Worm (Caenorhabditis elegans): ENCODE data around the gene C36C5.4.

Gene C36C5.4

DNA sequence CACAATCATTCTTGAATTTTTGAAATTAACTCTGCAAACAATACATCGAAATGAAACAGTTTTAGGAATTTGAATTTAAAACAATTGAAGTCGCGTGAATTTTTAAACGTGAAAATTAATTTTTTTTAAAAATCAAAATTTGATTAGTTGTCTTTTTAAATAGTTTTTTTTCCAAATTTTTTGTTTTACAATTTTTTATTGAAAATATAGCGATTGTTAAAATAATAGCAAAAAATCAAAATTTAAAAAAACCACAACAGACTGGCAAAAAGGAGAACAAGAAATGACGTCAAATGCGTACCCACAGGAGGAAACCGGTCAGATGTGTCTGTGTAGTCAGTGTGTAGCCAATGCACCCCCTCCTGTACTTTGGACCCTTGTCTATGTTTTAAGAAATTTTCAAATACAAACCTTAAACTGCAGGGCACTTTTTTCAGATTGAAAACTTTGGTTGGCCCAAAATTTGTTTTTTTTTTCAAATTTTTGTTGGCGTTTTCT is 30.5 kb downstream of the C36C5.4 start, which contains the start of the genes Y73C8B.1 and Y73C8B.5:
Gene Y73C8B.1, minus strand, starts transcription at position 51 of the 498 bp plus-strand sequence.
Gene Y73C8B.5, plus strand, starts transcription at position 437 of the 498 bp plus-strand sequence.
- TF ChIP-seq spr-3 (GFP tag; optimal IDR thresholded peaks at IDR 0.05): no peak
- no peak for TF ChIP-seq T20F7.1 (GFP tag; optimal IDR thresholded peaks at IDR 0.05)
- no peak for TF ChIP-seq attf-4 (tag; optimal IDR thresholded peaks at IDR 0.05)
- TF ChIP-seq tag-97 (GFP tag; IDR thresholded peaks at IDR 0.05): no peak
- no peak for TF ChIP-seq daf-8 (GFP tag; IDR thresholded peaks at IDR 0.05)
- no peak for TF ChIP-seq Y48G9A.11 (GFP tag; IDR thresholded peaks at IDR 0.05)
- TF ChIP-seq php-3 (GFP tag; IDR thresholded peaks at IDR 0.05): no peak
- TF ChIP-seq pqm-1 (tag; optimal IDR thresholded peaks at IDR 0.05): no peak
- TF ChIP-seq lim-7 (GFP tag; IDR thresholded peaks at IDR 0.05): no peak
- TF ChIP-seq nhr-6 (tag; optimal IDR thresholded peaks at IDR 0.05): no peak
- TF ChIP-seq lir-3 (tag; optimal IDR thresholded peaks at IDR 0.05): no peak
- TF ChIP-seq sdz-12 (GFP tag; optimal IDR thresholded peaks at IDR 0.05): no peak
- TF ChIP-seq R02D3.7 (tag; optimal IDR thresholded peaks at IDR 0.05): no peak
- no peak for TF ChIP-seq mdl-1 (tag; optimal IDR thresholded peaks at IDR 0.05)
- peak; percentile 3 for TF ChIP-seq hlh-30 (tag; optimal IDR thresholded peaks at IDR 0.05; ENCODE audit: insufficient read depth)
- TF ChIP-seq ceh-44 (GFP tag; IDR thresholded peaks at IDR 0.05): no peak
- TF ChIP-seq vab-7 (GFP tag; IDR thresholded peaks at IDR 0.05): no peak
- TF ChIP-seq ctbp-1 (GFP tag; IDR thresholded peaks at IDR 0.05): no peak
- TF ChIP-seq madf-9 (GFP tag; conservative IDR thresholded peaks at IDR 0.05): no peak
- peak; percentile 88 for TF ChIP-seq nhr-48 (tag; optimal IDR thresholded peaks at IDR 0.05)
- no peak for TF ChIP-seq saeg-2 (GFP tag; IDR thresholded peaks at IDR 0.05)
- no peak for TF ChIP-seq Y5F2A.4 (GFP tag; optimal IDR thresholded peaks at IDR 0.05)
- TF ChIP-seq lsy-2 (tag; optimal IDR thresholded peaks at IDR 0.05): peak in 1 of 2 experiments; percentile 11
- TF ChIP-seq nhr-42 (GFP tag; IDR thresholded peaks at IDR 0.05): no peak
- TF ChIP-seq set-16 (GFP tag; IDR thresholded peaks at IDR 0.05): no peak
- TF ChIP-seq hmg-1.1 (GFP tag; IDR thresholded peaks at IDR 0.05): no peak
- no peak for TF ChIP-seq unc-39 (tag; optimal IDR thresholded peaks at IDR 0.05)
- TF ChIP-seq unc-130 (GFP tag; optimal IDR thresholded peaks at IDR 0.05): no peak
- TF ChIP-seq snpc-4 (tag; optimal IDR thresholded peaks at IDR 0.05): no peak
- no peak for TF ChIP-seq daf-19 (GFP tag; conservative IDR thresholded peaks at IDR 0.05)
- TF ChIP-seq mes-2 (tag; optimal IDR thresholded peaks at IDR 0.05; ENCODE audit: poor library complexity, severe bottlenecking): no peak
- peak; percentile 90 for TF ChIP-seq nhr-28 (tag; optimal IDR thresholded peaks at IDR 0.05)
- TF ChIP-seq egl-43 (GFP tag; IDR thresholded peaks at IDR 0.05): no peak
- TF ChIP-seq jun-1 (tag; optimal IDR thresholded peaks at IDR 0.05): no peak
- TF ChIP-seq ztf-7 (tag; optimal IDR thresholded peaks at IDR 0.05): no peak
- TF ChIP-seq lin-29 (GFP tag; IDR thresholded peaks at IDR 0.05): no peak
- peak; percentile 31; the same call in 1 of the 2 replicates for TF ChIP-seq lin-38 (GFP tag; IDR thresholded peaks at IDR 0.05)
- peak; percentile 35 for TF ChIP-seq dve-1 (tag; optimal IDR thresholded peaks at IDR 0.05; ENCODE audit: insufficient read depth)
- TF ChIP-seq daf-16 (GFP tag; optimal IDR thresholded peaks at IDR 0.05): no peak
- TF ChIP-seq daf-16 (tag; optimal IDR thresholded peaks at IDR 0.05): no peak
- no peak for TF ChIP-seq ztf-11 (tag; optimal IDR thresholded peaks at IDR 0.05)
- no peak for TF ChIP-seq F26F4.8 (GFP tag; conservative IDR thresholded peaks at IDR 0.05)
- TF ChIP-seq hlh-11 (tag; optimal IDR thresholded peaks at IDR 0.05): peak; percentile 11
- TF ChIP-seq tra-1 (GFP tag; IDR thresholded peaks at IDR 0.05): no peak
- TF ChIP-seq ceh-20 (GFP tag; IDR thresholded peaks at IDR 0.05): no peak
- no peak for TF ChIP-seq ces-1 (GFP tag; optimal IDR thresholded peaks at IDR 0.05)
- TF ChIP-seq zfp-3 (GFP tag; conservative IDR thresholded peaks at IDR 0.05): no peak
- no peak for TF ChIP-seq pha-4 (GFP tag; IDR thresholded peaks at IDR 0.05)
- no peak for TF ChIP-seq pha-4 (tag; optimal IDR thresholded peaks at IDR 0.05)
- no peak for TF ChIP-seq mxl-3 (GFP tag; optimal IDR thresholded peaks at IDR 0.05)
- no peak for TF ChIP-seq spr-1 (tag; optimal IDR thresholded peaks at IDR 0.05)
- TF ChIP-seq F49E8.2 (tag; optimal IDR thresholded peaks at IDR 0.05; ENCODE audit: borderline replicate concordance): no peak

Measured in whole organism, L4 larva.